Fruit fly (Drosophila melanogaster) whole organism, embryonic: ENCODE measurements around the gene CG4709.

Source experiments
- Abd-B ChIP-seq: fragments of 200-800 bp; sonication (Bioruptor generic); optimal IDR thresholded peaks from 2 replicates; lab custom pipeline; 2018; ENCODE audit warnings: missing biosample characterization, mild to moderate bottlenecking, missing genetic modification characterization, moderate library complexity
- Ada2b ChIP-seq: fragments of 200-800 bp; sonication (Bioruptor generic); IDR thresholded peaks from 2 replicates; pipeline ENCODE4 v1.3.6; 2022; ENCODE audit warnings: missing biosample characterization, missing genetic modification characterization
- Atf3 ChIP-seq: fragments of 200-800 bp; sonication (Bioruptor generic); optimal IDR thresholded peaks from 3 replicates; lab custom pipeline; 2016; ENCODE audit warnings: missing biosample characterization, missing genetic modification characterization
- Blimp-1 ChIP-seq: fragments of 200-800 bp; sonication (Bioruptor generic); optimal IDR thresholded peaks from 3 replicates; lab custom pipeline; 2018; ENCODE audit warnings: missing biosample characterization, missing genetic modification characterization, mild to moderate bottlenecking, moderate library complexity, missing genetic modification reagents
- CG10147 ChIP-seq: fragments of 200-800 bp; sonication (Bioruptor generic); optimal IDR thresholded peaks from 2 replicates; lab custom pipeline; 2019; ENCODE audit warnings: missing biosample characterization, mild to moderate bottlenecking, missing genetic modification characterization, moderate library complexity
- CG10565 ChIP-seq: fragments of 200-800 bp; sonication (Bioruptor generic); optimal IDR thresholded peaks from 3 replicates; lab custom pipeline; 2016; ENCODE audit warnings: missing biosample characterization, mild to moderate bottlenecking, missing genetic modification characterization
- CG10654 ChIP-seq: fragments of 200-800 bp; sonication (Bioruptor generic); optimal IDR thresholded peaks from 2 replicates; lab custom pipeline; 2016; ENCODE audit warnings: missing biosample characterization, missing genetic modification characterization
- CG12299 ChIP-seq: fragments of 200-800 bp; sonication (Bioruptor generic); optimal IDR thresholded peaks from 2 replicates; lab custom pipeline; 2018; ENCODE audit warnings: missing biosample characterization, mild to moderate bottlenecking, missing genetic modification characterization
- CG12391 ChIP-seq: fragments of 200-800 bp; sonication (Bioruptor generic); optimal IDR thresholded peaks from 3 replicates; lab custom pipeline; 2018; ENCODE audit warnings: missing biosample characterization, mild to moderate bottlenecking, missing genetic modification characterization, moderate library complexity
- CG12942 ChIP-seq: fragments of 200-800 bp; sonication (Bioruptor generic); optimal IDR thresholded peaks from 3 replicates; lab custom pipeline; 2016; ENCODE audit warnings: missing biosample characterization, missing genetic modification characterization
- CG13894 ChIP-seq: fragments of 200-800 bp; sonication (Bioruptor generic); optimal IDR thresholded peaks from 3 replicates; lab custom pipeline; 2018; ENCODE audit warnings: missing biosample characterization, mild to moderate bottlenecking, missing genetic modification characterization, moderate library complexity
- CG15479 ChIP-seq: fragments of 200-800 bp; sonication (Bioruptor generic); optimal IDR thresholded peaks from 3 replicates; lab custom pipeline; 2019; ENCODE audit warnings: missing biosample characterization, mild to moderate bottlenecking, missing genetic modification characterization, moderate library complexity
- CG17186 ChIP-seq: fragments of 200-800 bp; sonication (Bioruptor generic); optimal IDR thresholded peaks from 3 replicates; lab custom pipeline; 2017; ENCODE audit warnings: missing biosample characterization, missing genetic modification reagents, missing genetic modification characterization
- CG2129 ChIP-seq: fragments of 200-800 bp; sonication (Bioruptor generic); IDR thresholded peaks from 2 replicates; pipeline ENCODE4 v1.3.6; 2022; ENCODE audit warnings: missing biosample characterization, missing genetic modification characterization; ENCODE audit not compliant: partially characterized antibody
- CG3838 ChIP-seq: fragments of 200-800 bp; sonication (Bioruptor generic); optimal IDR thresholded peaks from 3 replicates; lab custom pipeline; 2016; ENCODE audit warnings: missing biosample characterization, missing genetic modification characterization
- CG43689 ChIP-seq: fragments of 200-800 bp; sonication (Bioruptor generic); IDR thresholded peaks from 2 replicates; pipeline ENCODE4 v1.3.6; 2022; ENCODE audit warnings: missing biosample characterization, missing genetic modification characterization
- CG4424 ChIP-seq: fragments of 200-800 bp; sonication (Bioruptor generic); optimal IDR thresholded peaks from 3 replicates; lab custom pipeline; 2016; ENCODE audit warnings: missing biosample characterization, missing genetic modification characterization
- CG7271 ChIP-seq: fragments of 200-800 bp; sonication (Bioruptor generic); optimal IDR thresholded peaks from 2 replicates; lab custom pipeline; 2018; ENCODE audit warnings: missing biosample characterization, mild to moderate bottlenecking, missing genetic modification characterization, moderate library complexity
- CG7357 ChIP-seq: fragments of 200-800 bp; sonication (Bioruptor generic); IDR thresholded peaks from 3 replicates; pipeline ENCODE4 v1.3.6; 2022; ENCODE audit warnings: missing biosample characterization, missing genetic modification characterization
- CoRest ChIP-seq: fragments of 200-800 bp; sonication (Bioruptor generic); optimal IDR thresholded peaks from 3 replicates; lab custom pipeline; 2018; ENCODE audit warnings: missing biosample characterization, mild to moderate bottlenecking, missing genetic modification characterization, moderate library complexity
- Dip2 ChIP-seq: fragments of 200-800 bp; sonication (Bioruptor generic); IDR thresholded peaks from 2 replicates; pipeline ENCODE4 v1.3.6; 2022; ENCODE audit warnings: missing biosample characterization, missing genetic modification characterization
- Doc3 ChIP-seq: fragments of 200-800 bp; sonication (Bioruptor generic); IDR thresholded peaks from 3 replicates; pipeline ENCODE4 v1.3.6; 2022; ENCODE audit warnings: missing biosample characterization, missing genetic modification characterization; ENCODE audit not compliant: partially characterized antibody
- E2f1 ChIP-seq: fragments of 200-800 bp; sonication (Bioruptor generic); IDR thresholded peaks from 2 replicates; pipeline ENCODE4 v1.3.6; 2022; ENCODE audit warnings: missing biosample characterization, missing genetic modification characterization
- HmgZ ChIP-seq: fragments of 200-800 bp; sonication (Bioruptor generic); optimal IDR thresholded peaks from 2 replicates; lab custom pipeline; 2018; ENCODE audit warnings: missing biosample characterization, mild to moderate bottlenecking, missing genetic modification characterization
- Hr3 ChIP-seq: fragments of 200-800 bp; sonication (Bioruptor generic); optimal IDR thresholded peaks from 3 replicates; lab custom pipeline; 2016; ENCODE audit warnings: missing biosample characterization, missing genetic modification characterization
- Hr78 ChIP-seq, 2 experiments: fragments of 200-800 bp in 1 of 2; fragments of >200 bp in 1 of 2; sonication (Bioruptor generic) in 1 of 2; optimal IDR thresholded peaks; 2 replicates each; lab custom pipeline; 2017 to 2019; ENCODE audit warnings: missing biosample characterization in 2 of 2, missing genetic modification characterization in 2 of 2, mild to moderate bottlenecking in 1 of 2, moderate library complexity in 1 of 2
- Lhr ChIP-seq: fragments of 200-800 bp; sonication (Bioruptor generic); optimal IDR thresholded peaks from 3 replicates; lab custom pipeline; 2017; ENCODE audit warnings: mild to moderate bottlenecking, missing biosample characterization, missing genetic modification reagents, missing genetic modification characterization
- NK7.1 ChIP-seq: fragments of 200-800 bp; sonication (Bioruptor generic); optimal IDR thresholded peaks from 3 replicates; lab custom pipeline; 2016; ENCODE audit warnings: missing biosample characterization, missing genetic modification characterization
- Neu2 ChIP-seq: fragments of 200-800 bp; sonication (Bioruptor generic); optimal IDR thresholded peaks from 3 replicates; lab custom pipeline; 2016; ENCODE audit warnings: missing biosample characterization, missing genetic modification characterization, borderline replicate concordance
- Pdp1 ChIP-seq, 2 experiments: fragments of 200-800 bp; sonication (Bioruptor generic); optimal IDR thresholded peaks; 3 replicates each; lab custom pipeline; 2016; ENCODE audit warnings: missing biosample characterization in 2 of 2, missing genetic modification characterization in 2 of 2, mild to moderate bottlenecking in 1 of 2, moderate library complexity in 1 of 2
- Ravus ChIP-seq: fragments of 200-800 bp; sonication (Bioruptor generic); IDR thresholded peaks from 2 replicates; pipeline ENCODE4 v1.3.6; 2022; ENCODE audit warnings: missing biosample characterization, missing genetic modification characterization
- YL-1 ChIP-seq: fragments of 200-800 bp; sonication (Bioruptor generic); optimal IDR thresholded peaks from 3 replicates; lab custom pipeline; 2017; ENCODE audit warnings: missing biosample characterization, mild to moderate bottlenecking, missing genetic modification characterization
- crc ChIP-seq: fragments of 200-800 bp; sonication (Bioruptor generic); optimal IDR thresholded peaks from 2 replicates; lab custom pipeline; 2016; ENCODE audit warnings: missing biosample characterization, missing genetic modification characterization
- dan ChIP-seq: fragments of 200-800 bp; sonication (Bioruptor generic); IDR thresholded peaks from 2 replicates; pipeline ENCODE4 v1.3.6; 2022; ENCODE audit warnings: missing biosample characterization, missing genetic modification characterization
- dysf ChIP-seq: fragments of 200-800 bp; sonication (Bioruptor generic); IDR thresholded peaks from 3 replicates; pipeline ENCODE4 v1.3.6; 2022; ENCODE audit warnings: missing biosample characterization, missing genetic modification characterization
- fu2 ChIP-seq: fragments of 200-800 bp; sonication (Bioruptor generic); optimal IDR thresholded peaks from 2 replicates; lab custom pipeline; 2016; ENCODE audit warnings: missing biosample characterization, missing genetic modification characterization
- jigr1 ChIP-seq: fragments of 200-800 bp; sonication (Bioruptor generic); IDR thresholded peaks from 3 replicates; pipeline ENCODE4 v1.3.6; 2022; ENCODE audit warnings: missing biosample characterization, missing genetic modification characterization
- lola ChIP-seq, 3 experiments: fragments of >200 bp in 2 of 3; fragments of 200-800 bp in 1 of 3; sonication (Bioruptor generic) in 1 of 3; optimal IDR thresholded peaks; 2 replicates each; lab custom pipeline; 2017 to 2019; ENCODE audit warnings: missing biosample characterization in 3 of 3, missing genetic modification characterization in 3 of 3, mild to moderate bottlenecking in 1 of 3, moderate library complexity in 1 of 3
- org-1 ChIP-seq: fragments of 200-800 bp; sonication (Bioruptor generic); optimal IDR thresholded peaks from 2 replicates; lab custom pipeline; 2017; ENCODE audit warnings: missing biosample characterization, missing genetic modification characterization
- otp ChIP-seq: fragments of 200-800 bp; sonication (Bioruptor generic); IDR thresholded peaks from 3 replicates; pipeline ENCODE4, ENCODE4 v1.3.6; 2022; ENCODE audit warnings: missing biosample characterization, missing genetic modification characterization
- pnt ChIP-seq: fragments of 200-800 bp; sonication (Bioruptor generic); optimal IDR thresholded peaks from 3 replicates; lab custom pipeline; 2016; ENCODE audit warnings: missing biosample characterization, missing genetic modification characterization
- rib ChIP-seq: fragments of 200-800 bp; sonication (Bioruptor generic); IDR thresholded peaks from 2 replicates; pipeline ENCODE4 v1.3.6; 2022; ENCODE audit warnings: missing biosample characterization, missing genetic modification characterization
- ro ChIP-seq: fragments of 200-800 bp; sonication (Bioruptor generic); IDR thresholded peaks from 2 replicates; pipeline ENCODE4 v1.3.6; 2022; ENCODE audit warnings: missing biosample characterization, missing genetic modification characterization
- sd ChIP-seq: fragments of 200-800 bp; sonication (Bioruptor generic); optimal IDR thresholded peaks from 3 replicates; lab custom pipeline; 2018; ENCODE audit warnings: missing biosample characterization, mild to moderate bottlenecking, missing genetic modification characterization, moderate library complexity
- slou ChIP-seq: fragments of 200-800 bp; sonication (Bioruptor generic); optimal IDR thresholded peaks from 3 replicates; lab custom pipeline; 2016; ENCODE audit warnings: missing biosample characterization, missing genetic modification characterization
- trem ChIP-seq: fragments of 200-800 bp; optimal IDR thresholded peaks from 3 replicates; lab custom pipeline; 2019; ENCODE audit warnings: missing biosample characterization, mild to moderate bottlenecking, missing genetic modification characterization, moderate library complexity
- wek ChIP-seq: fragments of 200-800 bp; sonication (Bioruptor generic); optimal IDR thresholded peaks from 3 replicates; lab custom pipeline; 2018; ENCODE audit warnings: missing biosample characterization, mild to moderate bottlenecking, missing genetic modification characterization, moderate library complexity
- zen2 ChIP-seq: fragments of 200-800 bp; sonication (Bioruptor generic); IDR thresholded peaks from 3 replicates; pipeline ENCODE4 v1.3.6; 2022; ENCODE audit warnings: missing biosample characterization, missing genetic modification characterization; ENCODE audit not compliant: partially characterized antibody

CG4709 gene

dm6 chr2L:9984078-9984772 is 30.1 kb downstream of the CG4709 start, which contains the start of gene bib (continued):
- TF ChIP-seq CG10147 (GFP tag; lab: Kevin White, UChicago) (peak; percentile 74), fu2 (GFP tag; lab: Kevin White, UChicago) (no peak), Dip2 (no peak), CG3838 (GFP tag; lab: Kevin White, UChicago) (peak; percentile 48), crc (GFP tag; lab: Kevin White, UChicago) (no peak), NK7.1 (no peak), slou (GFP tag; lab: Kevin White, UChicago) (peak; percentile 61), CG7271 (peak; percentile 16), CG12942 (GFP tag; lab: Kevin White, UChicago) (peak; percentile 58), CG10654 (GFP tag; lab: Kevin White, UChicago) (peak; percentile 71), trem (tag; lab: Kevin White, UChicago) (peak; percentile 93), Hr3 (peak; percentile 83), rib (GFP tag; lab: Robert Waterston, UW) (no peak), ro (GFP tag; lab: Robert Waterston, UW) (no peak; the same call in 1 of the 2 replicates), CoRest (peak; percentile 89), Neu2 (GFP tag; lab: Kevin White, UChicago) (no peak), CG12391 (tag; lab: Kevin White, UChicago) (peak; percentile 93), YL-1 (GFP tag; lab: Kevin White, UChicago) (peak; percentile 59), dan (peak; percentile 55; the same call in 1 of the 2 replicates), jigr1 (GFP tag; lab: Robert Waterston, UW) (0 out of 3 replicates have a peak, but pooled peaks have one; percentile 15), CG15479 (peak; percentile 80), Pdp1 (GFP tag; optimal IDR thresholded peaks at IDR 0.05; lab: Kevin White, UChicago) (peak; percentile 14 to 57), Lhr (GFP tag; lab: Kevin White, UChicago) (peak; percentile 71), sd (tag; lab: Kevin White, UChicago) (peak; percentile 33), CG7357 (GFP tag; lab: Robert Waterston, UW) (peak; percentile 38; the same call in 1 of the 3 replicates), otp (GFP tag; lab: Robert Waterston, UW) (peak; percentile 58; the same call in 2 of the 3 replicates), CG12299 (peak; percentile 62), pnt (GFP tag; lab: Kevin White, UChicago) (peak; percentile 28), wek (GFP tag; lab: Kevin White, UChicago) (no peak), Atf3 (no peak), CG43689 (no peak), CG13894 (tag; lab: Kevin White, UChicago) (peak; percentile 18), org-1 (GFP tag; lab: Kevin White, UChicago) (peak; percentile 82), Hr78 (GFP tag; optimal IDR thresholded peaks at IDR 0.05; lab: Kevin White, UChicago) (peak in 1 of 2 experiments; percentile 63), dysf (peak; percentile 77), CG17186 (GFP tag; lab: Kevin White, UChicago) (peak; percentile 41), CG10565 (peak; percentile 34), lola (GFP tag; optimal IDR thresholded peaks at IDR 0.05; lab: Kevin White, UChicago) (peak in 1 of 3 experiments; percentile 92), Ada2b (GFP tag; lab: Robert Waterston, UW) (peak; percentile 39; the same call in 1 of the 2 replicates), Abd-B (GFP tag; lab: Kevin White, UChicago) (peak; percentile 76), Ravus (GFP tag; lab: Robert Waterston, UW) (peak; percentile 34), HmgZ (tag; lab: Kevin White, UChicago) (peak; percentile 27), CG2129 (GFP tag; lab: Robert Waterston, UW) (no peak), Blimp-1 (GFP tag; lab: Kevin White, UChicago) (peak; percentile 86), zen2 (peak; percentile 30; the same call in 1 of the 3 replicates), E2f1 (GFP tag; lab: Robert Waterston, UW) (peak; percentile 66), CG4424 (GFP tag; lab: Kevin White, UChicago) (peak; percentile 90), Doc3 (GFP tag; lab: Robert Waterston, UW) (no peak)
